Worm (Caenorhabditis elegans) whole organism, L3 larva: Measurements from ENCODE around the gene oops-1.

Experiments
- ceh-82 ChIP-seq: fragments of 150-350 bp; optimal IDR thresholded peaks from 2 replicates; lab custom pipeline; 2014; ENCODE audit warnings: missing biosample characterization, missing genetic modification characterization
- ceh-9 ChIP-seq: sonication (generic microtip); optimal IDR thresholded peaks from 2 replicates; lab custom pipeline; 2018; ENCODE audit warnings: missing biosample characterization, missing genetic modification characterization
- nhr-11 ChIP-seq: fragments of 150-350 bp; optimal IDR thresholded peaks from 2 replicates; lab custom pipeline; 2014; ENCODE audit warnings: missing biosample characterization, missing genetic modification characterization
- nhr-28 ChIP-seq: fragments of 150-350 bp; optimal IDR thresholded peaks from 2 replicates; lab custom pipeline; 2014; ENCODE audit warnings: missing biosample characterization, missing genetic modification characterization
- snpc-4 ChIP-seq: fragments of 150-350 bp; optimal IDR thresholded peaks from 2 replicates; lab custom pipeline; 2014; ENCODE audit warnings: missing biosample characterization, missing genetic modification characterization
- unc-62 ChIP-seq: fragments of 150-350 bp; sonication (generic microtip); optimal IDR thresholded peaks from 4 replicates; lab custom pipeline; 2014; ENCODE audit warnings: missing biosample characterization, missing genetic modification reagents, missing genetic modification characterization
- ztf-4 ChIP-seq: fragments of 150-350 bp; optimal IDR thresholded peaks from 2 replicates; lab custom pipeline; 2014; ENCODE audit warnings: missing biosample characterization, missing genetic modification characterization

DNA sequence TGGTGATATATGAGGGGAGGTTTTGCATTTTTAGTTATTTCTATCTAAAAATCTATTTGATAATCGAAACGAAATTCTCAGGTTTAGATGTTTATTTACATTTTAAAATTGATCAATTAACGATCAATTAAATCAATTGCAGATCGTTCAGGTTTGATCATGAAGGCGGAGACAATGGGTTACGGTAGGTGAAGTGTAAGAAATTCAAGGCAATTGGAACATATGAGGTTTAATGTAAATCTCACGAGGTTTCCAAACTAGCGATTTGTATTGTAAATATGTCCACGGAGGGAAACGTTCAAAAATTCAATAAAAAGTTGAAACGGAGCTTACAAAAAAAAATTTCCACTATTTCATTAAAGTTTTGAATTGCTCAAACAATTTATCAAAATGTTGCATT is 34.4 kb downstream of the oops-1 start:
- TF ChIP-seq nhr-28 (tag; lab: Kevin White, UChicago) = no peak
- no peak for TF ChIP-seq nhr-11
- no peak for TF ChIP-seq unc-62
- TF ChIP-seq ceh-82 (tag; lab: Kevin White, UChicago) = no peak
- no peak for TF ChIP-seq ceh-9 (tag; lab: Kevin White, UChicago)
- no peak for TF ChIP-seq snpc-4 (tag; lab: Kevin White, UChicago)
- TF ChIP-seq ztf-4 (tag; lab: Kevin White, UChicago) = no peak
